Fruit fly (Drosophila melanogaster): Measurements from ENCODE around the gene CG11970.

dm6 chr3R:8938494-8939404, 45.8 kb upstream of the CG11970 start, which contains the start of gene ScsbetaA:
- TF ChIP-seq Hr96 (GFP tag; optimal IDR thresholded peaks at IDR 0.05) (no peak), cic (GFP tag; optimal IDR thresholded peaks at IDR 0.05) (peak; percentile 82), cnc (optimal IDR thresholded peaks at IDR 0.05) (no peak), kay (GFP tag; ENCODE audit: borderline replicate concordance) (peak; percentile 80), CG5204 (GFP tag; optimal IDR thresholded peaks at IDR 0.05) (no peak), Mnt (GFP tag; optimal IDR thresholded peaks at IDR 0.05) (no peak), Clk (GFP tag; optimal IDR thresholded peaks at IDR 0.05) (no peak), CG14711 (tag; optimal IDR thresholded peaks at IDR 0.05) (peak; percentile 23), Crg-1 (GFP tag; optimal IDR thresholded peaks at IDR 0.05) (no peak)
